Fruit fly (Drosophila melanogaster): ENCODE measurements around the gene CG7720.
A peak's percentile ranks its signal among the peaks of the same experiment; 100 is the strongest.

The CG7720 gene

dm6 chr3R:18738086-18738485 lies 56.9 kb downstream of the CG7720 start:
- TF ChIP-seq cic (GFP tag; optimal IDR thresholded peaks at IDR 0.05) (no peak), CG11617 (GFP tag; optimal IDR thresholded peaks at IDR 0.05) (no peak), Hr96 (GFP tag; optimal IDR thresholded peaks at IDR 0.05) (no peak), pad (GFP tag; optimal IDR thresholded peaks at IDR 0.05) (no peak), CG7045 (GFP tag; optimal IDR thresholded peaks at IDR 0.05) (no peak)

dm6 chr3R:18733580-18733979 lies 61.4 kb downstream of the CG7720 start:
- TF ChIP-seq CG11617 (GFP tag; optimal IDR thresholded peaks at IDR 0.05) (no peak), cic (GFP tag; optimal IDR thresholded peaks at IDR 0.05) (no peak), cnc (optimal IDR thresholded peaks at IDR 0.05) (no peak), Clk (GFP tag; optimal IDR thresholded peaks at IDR 0.05) (no peak), Mnt (GFP tag; optimal IDR thresholded peaks at IDR 0.05) (no peak), CG33017 (tag; optimal IDR thresholded peaks at IDR 0.05) (no peak), toe (GFP tag; optimal IDR thresholded peaks at IDR 0.05) (no peak), bab1 (GFP tag; optimal IDR thresholded peaks at IDR 0.05) (no peak), CG14711 (tag; optimal IDR thresholded peaks at IDR 0.05) (no peak), kay (GFP tag; ENCODE audit: borderline replicate concordance) (no peak)

- TF ChIP-seq CG12768 (GFP tag; optimal IDR thresholded peaks at IDR 0.05), result no peak
- no peak for TF ChIP-seq Hr96 (GFP tag; optimal IDR thresholded peaks at IDR 0.05)
- no peak for TF ChIP-seq kay (GFP tag; ENCODE audit: borderline replicate concordance)
- no peak for TF ChIP-seq cic (GFP tag; optimal IDR thresholded peaks at IDR 0.05)
- TF ChIP-seq Mnt (GFP tag; optimal IDR thresholded peaks at IDR 0.05), result no peak
- TF ChIP-seq cnc (optimal IDR thresholded peaks at IDR 0.05), result no peak
- no peak for TF ChIP-seq CG1620 (GFP tag; optimal IDR thresholded peaks at IDR 0.05)
- no peak for TF ChIP-seq CG7101 (tag; optimal IDR thresholded peaks at IDR 0.05)
- no peak for TF ChIP-seq CG7045 (GFP tag; optimal IDR thresholded peaks at IDR 0.05)
- no peak for TF ChIP-seq toe (GFP tag; optimal IDR thresholded peaks at IDR 0.05)
- no peak for TF ChIP-seq tj (GFP tag; optimal IDR thresholded peaks at IDR 0.05)
- no peak for TF ChIP-seq CG11617 (GFP tag; optimal IDR thresholded peaks at IDR 0.05)
- TF ChIP-seq CG5204 (GFP tag; optimal IDR thresholded peaks at IDR 0.05), result no peak
- TF ChIP-seq pad (GFP tag; optimal IDR thresholded peaks at IDR 0.05), result no peak
- no peak for TF ChIP-seq Crg-1 (GFP tag; optimal IDR thresholded peaks at IDR 0.05)
- TF ChIP-seq ovo (GFP tag; optimal IDR thresholded peaks at IDR 0.05), result no peak
- TF ChIP-seq Clk (GFP tag; optimal IDR thresholded peaks at IDR 0.05), result no peak
- TF ChIP-seq bab1 (GFP tag; optimal IDR thresholded peaks at IDR 0.05), result no peak
Measured at dm6 chr3R:18732381-18732780, 62.6 kb downstream of the CG7720 start, which contains the start of gene CG14302. Gene CG14302 (plus strand): TSS chr3R:18732681.

dm6 chr3R:18731241-18731640 lies 63.7 kb downstream of the CG7720 start:
- TF ChIP-seq tj (GFP tag; optimal IDR thresholded peaks at IDR 0.05) (no peak), pad (GFP tag; optimal IDR thresholded peaks at IDR 0.05) (peak; percentile 91)

- no peak for TF ChIP-seq CG5204 (GFP tag; optimal IDR thresholded peaks at IDR 0.05)
- TF ChIP-seq CG7101 (tag; optimal IDR thresholded peaks at IDR 0.05), result no peak
- TF ChIP-seq cic (GFP tag; optimal IDR thresholded peaks at IDR 0.05), result no peak
- TF ChIP-seq pad (GFP tag; optimal IDR thresholded peaks at IDR 0.05), result no peak
- TF ChIP-seq CG1620 (GFP tag; optimal IDR thresholded peaks at IDR 0.05), result no peak
- TF ChIP-seq Clk (GFP tag; optimal IDR thresholded peaks at IDR 0.05), result no peak
- no peak for TF ChIP-seq Mnt (GFP tag; optimal IDR thresholded peaks at IDR 0.05)
- TF ChIP-seq CG7045 (GFP tag; optimal IDR thresholded peaks at IDR 0.05), result no peak
- no peak for TF ChIP-seq bab1 (GFP tag; optimal IDR thresholded peaks at IDR 0.05)
Measured at dm6 chr3R:18728368-18728767, 66.6 kb downstream of the CG7720 start, which contains the start of gene CG7715. Gene CG7715 (minus strand): TSS chr3R:18728468.

- TF ChIP-seq CG12768 (GFP tag; optimal IDR thresholded peaks at IDR 0.05), result no peak
- no peak for TF ChIP-seq CG11617 (GFP tag; optimal IDR thresholded peaks at IDR 0.05)
- no peak for TF ChIP-seq CG5204 (GFP tag; optimal IDR thresholded peaks at IDR 0.05)
- no peak for TF ChIP-seq CG1620 (GFP tag; optimal IDR thresholded peaks at IDR 0.05)
- no peak for TF ChIP-seq CG7045 (GFP tag; optimal IDR thresholded peaks at IDR 0.05)
- no peak for TF ChIP-seq toe (GFP tag; optimal IDR thresholded peaks at IDR 0.05)
- no peak for TF ChIP-seq Crg-1 (GFP tag; optimal IDR thresholded peaks at IDR 0.05)
- no peak for TF ChIP-seq bab1 (GFP tag; optimal IDR thresholded peaks at IDR 0.05)
- TF ChIP-seq tj (GFP tag; optimal IDR thresholded peaks at IDR 0.05), result no peak
- no peak for TF ChIP-seq Hr96 (GFP tag; optimal IDR thresholded peaks at IDR 0.05)
- no peak for TF ChIP-seq CG33017 (tag; optimal IDR thresholded peaks at IDR 0.05)
- TF ChIP-seq CG14711 (tag; optimal IDR thresholded peaks at IDR 0.05), result no peak
- no peak for TF ChIP-seq CG7101 (tag; optimal IDR thresholded peaks at IDR 0.05)
- no peak for TF ChIP-seq ovo (GFP tag; optimal IDR thresholded peaks at IDR 0.05)
- no peak for TF ChIP-seq cic (GFP tag; optimal IDR thresholded peaks at IDR 0.05)
- TF ChIP-seq Clk (GFP tag; optimal IDR thresholded peaks at IDR 0.05), result no peak
- no peak for TF ChIP-seq pad (GFP tag; optimal IDR thresholded peaks at IDR 0.05)
- TF ChIP-seq Mnt (GFP tag; optimal IDR thresholded peaks at IDR 0.05), result no peak
- no peak for TF ChIP-seq kay (GFP tag; ENCODE audit: borderline replicate concordance)
- no peak for TF ChIP-seq cnc (optimal IDR thresholded peaks at IDR 0.05)
Measured at dm6 chr3R:18726334-18726733, 68.6 kb downstream of the CG7720 start, which contains the start of gene CG7714. Gene CG7714 (minus strand): TSS chr3R:18726434.

- TF ChIP-seq toe (GFP tag; optimal IDR thresholded peaks at IDR 0.05) (no peak), bab1 (GFP tag; optimal IDR thresholded peaks at IDR 0.05) (no peak), cic (GFP tag; optimal IDR thresholded peaks at IDR 0.05) (no peak), kay (GFP tag; ENCODE audit: borderline replicate concordance) (no peak), CG11617 (GFP tag; optimal IDR thresholded peaks at IDR 0.05) (no peak), Hr96 (GFP tag; optimal IDR thresholded peaks at IDR 0.05) (no peak), CG7101 (tag; optimal IDR thresholded peaks at IDR 0.05) (no peak), CG7045 (GFP tag; optimal IDR thresholded peaks at IDR 0.05) (no peak), Clk (GFP tag; optimal IDR thresholded peaks at IDR 0.05) (no peak), CG5204 (GFP tag; optimal IDR thresholded peaks at IDR 0.05) (no peak), CG12768 (GFP tag; optimal IDR thresholded peaks at IDR 0.05) (no peak), Mnt (GFP tag; optimal IDR thresholded peaks at IDR 0.05) (no peak), CG14711 (tag; optimal IDR thresholded peaks at IDR 0.05) (no peak), CG33017 (tag; optimal IDR thresholded peaks at IDR 0.05) (no peak), tj (GFP tag; optimal IDR thresholded peaks at IDR 0.05) (no peak), CG1620 (GFP tag; optimal IDR thresholded peaks at IDR 0.05) (no peak), ovo (GFP tag; optimal IDR thresholded peaks at IDR 0.05) (no peak), Crg-1 (GFP tag; optimal IDR thresholded peaks at IDR 0.05) (no peak), pad (GFP tag; optimal IDR thresholded peaks at IDR 0.05) (no peak), cnc (optimal IDR thresholded peaks at IDR 0.05) (no peak)
Measured at dm6 chr3R:18722490-18722889, 72.5 kb downstream of the CG7720 start, which contains the start of gene CG34283. Gene CG34283 (minus strand): TSS chr3R:18722590.
